Worm (Caenorhabditis elegans): ENCODE measurements around the gene Y62H9A.16.

DNA sequence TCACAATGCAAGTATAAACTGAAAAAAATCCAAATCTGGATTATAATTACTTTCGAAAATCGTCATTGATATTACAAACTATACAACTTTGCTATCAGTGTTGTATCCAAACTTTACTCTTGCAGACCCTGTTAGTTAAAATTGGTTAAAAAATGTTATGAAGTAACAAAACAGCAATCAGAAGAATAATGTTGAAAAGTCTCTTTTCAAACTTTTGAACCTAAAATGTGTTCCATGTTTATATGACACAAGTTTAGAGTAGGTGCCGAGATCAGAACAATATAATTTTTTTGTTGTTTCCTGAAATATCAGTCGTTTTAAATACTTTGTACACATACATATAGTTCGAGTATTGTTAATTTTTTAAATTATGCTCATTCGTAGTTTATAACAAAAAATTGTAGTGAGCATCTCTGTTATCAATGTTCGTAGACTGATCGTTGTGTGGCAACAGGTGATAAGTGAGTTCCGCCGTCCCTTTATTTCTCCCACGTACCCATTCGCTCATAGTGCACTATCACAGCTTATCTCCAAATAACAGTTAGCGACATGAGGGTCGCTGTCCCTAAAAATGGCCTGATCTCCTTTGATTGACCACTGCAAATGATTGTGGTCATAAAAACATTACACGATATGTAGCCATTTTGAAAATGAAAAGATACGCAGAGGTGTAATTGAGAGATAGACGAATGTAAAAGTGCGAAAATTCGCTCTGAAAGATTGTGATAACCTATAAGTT lies 44.1 kb downstream of the Y62H9A.16 start:
- TF ChIP-seq nhr-23 (tag; optimal IDR thresholded peaks at IDR 0.05) (no peak), ceh-16 (tag; optimal IDR thresholded peaks at IDR 0.05) (no peak), ama-1 (optimal IDR thresholded peaks at IDR 0.05) (no peak), jun-1 (tag; optimal IDR thresholded peaks at IDR 0.05) (peak; percentile 33), tbx-2 (tag; optimal IDR thresholded peaks at IDR 0.05) (no peak), nhr-11 (tag; optimal IDR thresholded peaks at IDR 0.05) (no peak), zag-1 (tag; optimal IDR thresholded peaks at IDR 0.05) (no peak), snpc-4 (tag; optimal IDR thresholded peaks at IDR 0.05) (no peak)

Data from whole organism, L3 larva.